Fruit fly (Drosophila melanogaster) whole organism, embryonic: ENCODE data around the gene TTLL6B.
A peak's percentile ranks its signal among the peaks of the same experiment; 100 is the strongest.

ENCODE experiments used
- Atf3 ChIP-seq: fragments of 200-800 bp; sonication (Bioruptor generic); optimal IDR thresholded peaks from 3 replicates; lab custom pipeline; 2016; ENCODE audit warnings: missing biosample characterization, missing genetic modification characterization
- BtbVII ChIP-seq: fragments of 200-800 bp; sonication (Bioruptor generic); optimal IDR thresholded peaks from 3 replicates; lab custom pipeline; 2017; ENCODE audit warnings: missing biosample characterization, mild to moderate bottlenecking, missing genetic modification characterization
- CG10209 ChIP-seq: fragments of 200-800 bp; sonication (Bioruptor generic); optimal IDR thresholded peaks from 3 replicates; lab custom pipeline; 2017; ENCODE audit warnings: missing biosample characterization, mild to moderate bottlenecking, missing genetic modification characterization, missing genetic modification reagents
- CG10543 ChIP-seq: fragments of 200-800 bp; sonication (Bioruptor generic); optimal IDR thresholded peaks from 3 replicates; lab custom pipeline; 2017; ENCODE audit warnings: missing biosample characterization, mild to moderate bottlenecking, missing genetic modification characterization, moderate library complexity
- CG10565 ChIP-seq: fragments of 200-800 bp; sonication (Bioruptor generic); optimal IDR thresholded peaks from 3 replicates; lab custom pipeline; 2016; ENCODE audit warnings: missing biosample characterization, mild to moderate bottlenecking, missing genetic modification characterization
- CG12391 ChIP-seq: fragments of 200-800 bp; sonication (Bioruptor generic); optimal IDR thresholded peaks from 3 replicates; lab custom pipeline; 2018; ENCODE audit warnings: missing biosample characterization, mild to moderate bottlenecking, missing genetic modification characterization, moderate library complexity
- CG14014 ChIP-seq: fragments of 200-800 bp; sonication (Bioruptor generic); IDR thresholded peaks from 2 replicates; pipeline ENCODE4 v1.3.6; 2022; ENCODE audit warnings: missing biosample characterization, missing genetic modification characterization
- CG14050 ChIP-seq: fragments of 200-800 bp; sonication (Bioruptor generic); IDR thresholded peaks from 3 replicates; pipeline ENCODE4 v1.3.6; 2022; ENCODE audit warnings: missing biosample characterization, missing genetic modification characterization
- CG15479 ChIP-seq: fragments of 200-800 bp; sonication (Bioruptor generic); optimal IDR thresholded peaks from 3 replicates; lab custom pipeline; 2019; ENCODE audit warnings: missing biosample characterization, mild to moderate bottlenecking, missing genetic modification characterization, moderate library complexity
- CG1602 ChIP-seq: fragments of 200-800 bp; sonication (Bioruptor generic); optimal IDR thresholded peaks from 3 replicates; lab custom pipeline; 2016; ENCODE audit warnings: missing biosample characterization, missing genetic modification characterization
- CG17385 ChIP-seq: fragments of 200-800 bp; sonication (Bioruptor generic); optimal IDR thresholded peaks from 3 replicates; lab custom pipeline; 2018; ENCODE audit warnings: missing biosample characterization, mild to moderate bottlenecking, missing genetic modification characterization
- CG17568 ChIP-seq: fragments of 200-800 bp; sonication (Bioruptor generic); optimal IDR thresholded peaks from 2 replicates; lab custom pipeline; 2018; ENCODE audit warnings: missing biosample characterization, mild to moderate bottlenecking, missing genetic modification characterization, moderate library complexity
- CG18011 ChIP-seq: fragments of 200-800 bp; sonication (Bioruptor generic); optimal IDR thresholded peaks from 2 replicates; lab custom pipeline; 2017; ENCODE audit warnings: missing biosample characterization, missing genetic modification characterization, mild to moderate bottlenecking, moderate library complexity, missing genotype
- CG2129 ChIP-seq: fragments of 200-800 bp; sonication (Bioruptor generic); IDR thresholded peaks from 2 replicates; pipeline ENCODE4 v1.3.6; 2022; ENCODE audit warnings: missing biosample characterization, missing genetic modification characterization; ENCODE audit not compliant: partially characterized antibody
- CG2889 ChIP-seq: fragments of 200-800 bp; sonication (Bioruptor generic); IDR thresholded peaks from 3 replicates; pipeline ENCODE4 v1.3.6; 2022; ENCODE audit warnings: missing biosample characterization, missing genetic modification characterization
- CG3838 ChIP-seq: fragments of 200-800 bp; sonication (Bioruptor generic); optimal IDR thresholded peaks from 3 replicates; lab custom pipeline; 2016; ENCODE audit warnings: missing biosample characterization, missing genetic modification characterization
- CG4820 ChIP-seq: fragments of 200-800 bp; sonication (Bioruptor generic); optimal IDR thresholded peaks from 3 replicates; lab custom pipeline; 2016; ENCODE audit warnings: missing biosample characterization, missing genetic modification characterization
- CG7963 ChIP-seq: fragments of 200-800 bp; sonication (Bioruptor generic); IDR thresholded peaks from 3 replicates; pipeline ENCODE4 v1.3.6; 2022; ENCODE audit warnings: missing biosample characterization, missing genetic modification characterization; ENCODE audit not compliant: partially characterized antibody
- CG7987 ChIP-seq: fragments of 200-800 bp; sonication (Bioruptor generic); optimal IDR thresholded peaks from 2 replicates; lab custom pipeline; 2018; ENCODE audit warnings: missing biosample characterization, mild to moderate bottlenecking, missing genetic modification characterization, moderate library complexity
- CG9215 ChIP-seq: fragments of 200-800 bp; sonication (Bioruptor generic); IDR thresholded peaks from 2 replicates; pipeline ENCODE4 v1.3.6; 2022; ENCODE audit warnings: missing biosample characterization, missing genetic modification characterization
- CG9876 ChIP-seq: fragments of 200-800 bp; sonication (Bioruptor generic); optimal IDR thresholded peaks from 2 replicates; lab custom pipeline; 2016; ENCODE audit warnings: missing biosample characterization, missing genetic modification characterization
- D ChIP-seq, 2 experiments: fragments of 200-800 bp in 1 of 2; fragments of >200 bp in 1 of 2; sonication (Bioruptor generic) in 1 of 2; optimal IDR thresholded peaks; 2 replicates in 1 of 2; 3 replicates in 1 of 2; lab custom pipeline; 2017; ENCODE audit warnings: mild to moderate bottlenecking in 1 of 2, missing biosample characterization in 1 of 2, missing genetic modification characterization in 1 of 2, missing genetic modification reagents in 1 of 2
- D19A ChIP-seq: fragments of 200-800 bp; optimal IDR thresholded peaks from 3 replicates; lab custom pipeline; 2019; ENCODE audit warnings: missing biosample characterization, mild to moderate bottlenecking, missing genetic modification characterization, moderate library complexity
- Doc2 ChIP-seq: fragments of 200-800 bp; sonication (Bioruptor generic); IDR thresholded peaks from 2 replicates; pipeline ENCODE4 v1.3.6; 2022; ENCODE audit warnings: missing biosample characterization, missing genetic modification characterization
- Hmx ChIP-seq: fragments of 200-800 bp; sonication (Bioruptor generic); optimal IDR thresholded peaks from 2 replicates; lab custom pipeline; 2016; ENCODE audit warnings: missing biosample characterization, missing genetic modification characterization
- Hsf ChIP-seq: fragments of 200-800 bp; sonication (Bioruptor generic); optimal IDR thresholded peaks from 3 replicates; lab custom pipeline; 2016; ENCODE audit warnings: missing biosample characterization, missing genetic modification characterization
- Lpt ChIP-seq: fragments of >200 bp; optimal IDR thresholded peaks from 2 replicates; lab custom pipeline; 2018; ENCODE audit warnings: missing biosample characterization, missing genetic modification characterization
- Nf-YB ChIP-seq: fragments of 200-800 bp; sonication (Bioruptor generic); optimal IDR thresholded peaks from 3 replicates; lab custom pipeline; 2019; ENCODE audit warnings: missing biosample characterization, mild to moderate bottlenecking, missing genetic modification characterization, moderate library complexity
- Optix ChIP-seq: fragments of 200-800 bp; sonication (Bioruptor generic); IDR thresholded peaks from 3 replicates; pipeline ENCODE4 v1.3.6; 2022; ENCODE audit warnings: missing biosample characterization, missing genetic modification characterization
- Ptx1 ChIP-seq: fragments of 200-800 bp; sonication (Bioruptor generic); IDR thresholded peaks from 2 replicates; pipeline ENCODE4 v1.3.6; 2022; ENCODE audit warnings: missing biosample characterization, missing genetic modification characterization
- Sin3A ChIP-seq: fragments of >200 bp; optimal IDR thresholded peaks from 2 replicates; lab custom pipeline; 2018
- Sry-β ChIP-seq: fragments of 200-800 bp; sonication (Bioruptor generic); optimal IDR thresholded peaks from 2 replicates; lab custom pipeline; 2018; ENCODE audit warnings: missing biosample characterization, mild to moderate bottlenecking, missing genetic modification characterization, moderate library complexity
- Usf ChIP-seq: fragments of 200-800 bp; sonication (Bioruptor generic); optimal IDR thresholded peaks from 2 replicates; lab custom pipeline; 2017; ENCODE audit warnings: missing genotype, missing biosample characterization, missing genetic modification characterization
- dysf ChIP-seq: fragments of 200-800 bp; sonication (Bioruptor generic); IDR thresholded peaks from 3 replicates; pipeline ENCODE4 v1.3.6; 2022; ENCODE audit warnings: missing biosample characterization, missing genetic modification characterization
- eve ChIP-seq, 2 experiments: fragments of >200 bp; optimal IDR thresholded peaks; 2 replicates each; lab custom pipeline; 2017; ENCODE audit warnings: missing biosample characterization in 2 of 2, missing genetic modification characterization in 2 of 2
- insv ChIP-seq, 2 experiments: fragments of 200-800 bp; sonication (Bioruptor generic); optimal IDR thresholded peaks; 3 replicates each; lab custom pipeline; 2016 to 2018; ENCODE audit warnings: missing biosample characterization in 2 of 2, missing genetic modification characterization in 2 of 2
- inv ChIP-seq: fragments of 200-800 bp; sonication (Bioruptor generic); IDR thresholded peaks from 2 replicates; pipeline ENCODE4 v1.3.6; 2022; ENCODE audit warnings: missing biosample characterization, missing genetic modification characterization; ENCODE audit not compliant: partially characterized antibody
- klu ChIP-seq: fragments of 200-800 bp; sonication (Bioruptor generic); IDR thresholded peaks from 2 replicates; pipeline ENCODE4 v1.3.6; 2022; ENCODE audit warnings: missing biosample characterization, missing genetic modification characterization
- knrl ChIP-seq: fragments of 200-800 bp; sonication (Bioruptor generic); IDR thresholded peaks from 3 replicates; pipeline ENCODE4 v1.3.6; 2022; ENCODE audit warnings: missing biosample characterization, missing genetic modification characterization; ENCODE audit not compliant: partially characterized antibody
- nom ChIP-seq: fragments of 200-800 bp; sonication (Bioruptor generic); optimal IDR thresholded peaks from 2 replicates; lab custom pipeline; 2017; ENCODE audit warnings: missing biosample characterization, missing genetic modification characterization, mild to moderate bottlenecking, moderate library complexity, missing genetic modification reagents
- prd ChIP-seq, 3 experiments: fragments of >200 bp in 2 of 3; fragments of 200-800 bp in 1 of 3; sonication (Bioruptor generic) in 1 of 3; optimal IDR thresholded peaks in 2 of 3; IDR thresholded peaks in 1 of 3; 2 replicates in 2 of 3; 3 replicates in 1 of 3; pipeline versions ENCODE4 v1.3.6 to Lab custom; 2017 to 2022; ENCODE audit warnings: missing biosample characterization in 1 of 3, missing genetic modification characterization in 1 of 3
- rib ChIP-seq: fragments of 200-800 bp; sonication (Bioruptor generic); IDR thresholded peaks from 2 replicates; pipeline ENCODE4 v1.3.6; 2022; ENCODE audit warnings: missing biosample characterization, missing genetic modification characterization
- schlank ChIP-seq: fragments of 200-800 bp; sonication (Bioruptor generic); optimal IDR thresholded peaks from 2 replicates; lab custom pipeline; 2018; ENCODE audit warnings: missing biosample characterization, mild to moderate bottlenecking, missing genetic modification characterization
- twi ChIP-seq: fragments of 200-800 bp; optimal IDR thresholded peaks from 2 replicates; lab custom pipeline; 2019; ENCODE audit warnings: missing biosample characterization, mild to moderate bottlenecking, missing genetic modification characterization, moderate library complexity
- tx ChIP-seq: fragments of 200-800 bp; sonication (Bioruptor generic); optimal IDR thresholded peaks from 2 replicates; lab custom pipeline; 2016; ENCODE audit warnings: missing biosample characterization, missing genetic modification characterization
- unc-4 ChIP-seq: fragments of 200-800 bp; sonication (Bioruptor generic); IDR thresholded peaks from 2 replicates; pipeline ENCODE4 v1.3.6; 2022; ENCODE audit warnings: missing biosample characterization, missing genetic modification characterization; ENCODE audit not compliant: partially characterized antibody
- wdn ChIP-seq: fragments of 200-800 bp; sonication (Bioruptor generic); IDR thresholded peaks from 2 replicates; pipeline ENCODE4 v1.3.6; 2022; ENCODE audit warnings: missing biosample characterization, missing genetic modification characterization

TTLL6B gene

DNA sequence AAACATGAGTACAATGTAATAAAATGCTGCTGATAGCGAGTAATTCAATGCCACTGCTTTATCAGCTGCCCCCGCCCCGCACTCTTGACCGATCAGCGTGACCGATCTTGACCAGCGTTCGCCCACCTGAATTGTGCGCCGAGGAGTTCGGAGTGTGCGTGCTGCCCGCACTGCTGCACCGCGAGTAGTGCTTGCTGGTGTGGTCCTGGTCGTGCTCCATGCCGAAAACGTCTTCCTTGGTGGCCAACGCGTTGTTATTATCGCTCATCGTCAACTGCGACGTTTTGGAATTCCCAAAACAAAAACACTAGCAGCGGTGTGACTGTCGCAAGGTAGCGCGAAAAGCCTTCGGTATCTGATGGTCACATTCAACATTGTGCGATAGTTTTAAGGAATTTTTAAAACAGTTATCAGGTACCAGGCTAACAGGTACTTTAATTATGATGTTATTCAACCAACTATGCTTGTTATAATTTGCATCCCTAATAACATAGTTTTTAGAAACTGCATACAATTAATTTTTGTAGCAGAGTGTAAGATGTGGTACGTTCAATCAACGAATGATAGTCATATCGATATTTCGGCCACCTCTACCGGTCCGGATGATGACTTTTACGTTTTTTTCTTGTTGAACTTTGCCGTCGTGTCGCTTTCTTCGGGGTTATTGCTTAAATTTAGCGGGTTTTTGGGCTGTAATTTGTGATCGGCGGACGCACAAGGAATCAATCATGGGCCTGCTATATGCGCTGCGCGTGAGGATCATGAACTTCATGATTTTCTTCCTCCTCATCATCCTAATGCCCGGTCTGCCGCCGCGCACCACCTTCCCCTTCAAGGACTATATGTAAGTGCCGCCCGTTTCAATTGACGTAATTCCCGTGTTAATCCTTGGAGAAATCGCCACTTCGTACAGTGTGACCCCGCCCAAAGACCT lies 37.7 kb upstream of the TTLL6B start, which contains the start of the genes bigmax and Hmu (continued):
- peak; percentile 91 for TF ChIP-seq CG7987 (GFP tag; lab: Kevin White, UChicago)
- TF ChIP-seq nom, result peak; percentile 13
- peak; percentile 69 for TF ChIP-seq twi
- TF ChIP-seq Sin3A (lab: Kevin White, UChicago), result peak; percentile 88
- peak; percentile 96 for TF ChIP-seq knrl (GFP tag; lab: Robert Waterston, UW)
- TF ChIP-seq Optix (GFP tag; lab: Robert Waterston, UW), result peak; percentile 74; the same call in 2 of the 3 replicates
- TF ChIP-seq D19A, result peak; percentile 55
- peak; percentile 54; the same call in 1 of the 2 replicates for TF ChIP-seq rib (GFP tag; lab: Robert Waterston, UW)
- no peak; the same call in 1 of the 3 replicates for TF ChIP-seq CG7963 (GFP tag; lab: Robert Waterston, UW)
- TF ChIP-seq schlank, result peak; percentile 68
- TF ChIP-seq wdn, result peak; percentile 79
- TF ChIP-seq CG17385 (GFP tag; lab: Kevin White, UChicago), result peak; percentile 63
- peak; percentile 79 for TF ChIP-seq CG9215 (GFP tag; lab: Robert Waterston, UW)
- TF ChIP-seq CG3838, result peak; percentile 69
- TF ChIP-seq CG4820 (GFP tag; lab: Kevin White, UChicago), result peak; percentile 82
- peak; percentile 93 for TF ChIP-seq CG9876
- peak; percentile 55 for TF ChIP-seq Nf-YB (GFP tag; lab: Kevin White, UChicago)
- TF ChIP-seq CG1602 (GFP tag; lab: Kevin White, UChicago), result peak; percentile 84
- peak; percentile 73 for TF ChIP-seq Usf (GFP tag; lab: Kevin White, UChicago)
- TF ChIP-seq Sry-β (GFP tag; lab: Kevin White, UChicago), result no peak
- peak; percentile 91 for TF ChIP-seq CG12391 (tag; lab: Kevin White, UChicago)
- TF ChIP-seq Doc2 (GFP tag; lab: Robert Waterston, UW), result peak; percentile 55; the same call in 1 of the 2 replicates
- peak; percentile 88 for TF ChIP-seq Ptx1 (GFP tag; lab: Robert Waterston, UW)
- no peak for TF ChIP-seq eve (GFP tag; optimal IDR thresholded peaks at IDR 0.05; lab: Kevin White, UChicago)
- peak; percentile 54 for TF ChIP-seq CG18011 (GFP tag; lab: Kevin White, UChicago)
- peak; percentile 76 for TF ChIP-seq CG10209
- peak; percentile 88 for TF ChIP-seq Hsf (GFP tag; lab: Kevin White, UChicago)
- TF ChIP-seq dysf (GFP tag; lab: Robert Waterston, UW), result peak; percentile 84
- TF ChIP-seq Atf3 (GFP tag; lab: Kevin White, UChicago), result peak; percentile 67
- peak; percentile 79 for TF ChIP-seq klu (GFP tag; lab: Robert Waterston, UW)
- peak; percentile 27 for TF ChIP-seq BtbVII (GFP tag; lab: Kevin White, UChicago)
- TF ChIP-seq Hmx (GFP tag; lab: Kevin White, UChicago), result no peak
- peak; percentile 76 for TF ChIP-seq CG14050 (GFP tag; lab: Robert Waterston, UW)
- TF ChIP-seq CG17568 (GFP tag; lab: Kevin White, UChicago), result no peak
- TF ChIP-seq prd (optimal IDR thresholded peaks at IDR 0.05; lab: Kevin White, UChicago), result no peak
- peak; percentile 84 for TF ChIP-seq prd (GFP tag; IDR thresholded peaks at IDR 0.05; lab: Robert Waterston, UW)
- peak; percentile 85 for TF ChIP-seq tx
- TF ChIP-seq insv (GFP tag; optimal IDR thresholded peaks at IDR 0.05; lab: Kevin White, UChicago), result peak in 1 of 2 experiments; percentile 38
- no peak for TF ChIP-seq D (optimal IDR thresholded peaks at IDR 0.05; lab: Kevin White, UChicago)
- TF ChIP-seq D (GFP tag; optimal IDR thresholded peaks at IDR 0.05; lab: Kevin White, UChicago), result peak; percentile 53
- peak; percentile 98 for TF ChIP-seq unc-4 (GFP tag; lab: Robert Waterston, UW)
- TF ChIP-seq CG2129 (GFP tag; lab: Robert Waterston, UW), result peak; percentile 87
- TF ChIP-seq CG10543 (GFP tag; lab: Kevin White, UChicago), result peak; percentile 79
- TF ChIP-seq CG14014 (GFP tag; lab: Robert Waterston, UW), result peak; percentile 77
- TF ChIP-seq inv (GFP tag; lab: Robert Waterston, UW), result peak; percentile 90
- no peak for TF ChIP-seq Lpt (GFP tag; lab: Kevin White, UChicago)
- TF ChIP-seq CG15479 (GFP tag; lab: Kevin White, UChicago), result no peak
- TF ChIP-seq CG2889, result peak; percentile 85
- peak; percentile 36 for TF ChIP-seq CG10565 (GFP tag; lab: Kevin White, UChicago)
